Worm (Caenorhabditis elegans) whole organism, L4 larva: ENCODE data around the gene ttr-16.

Experiments used
- F10B5.3 ChIP-seq: sonication (generic microtip); optimal IDR thresholded peaks from 2 replicates; lab custom pipeline; 2016; ENCODE audit warnings: mild to moderate bottlenecking, missing genetic modification characterization, missing compliant biosample characterization
- F26F4.8 ChIP-seq: fragments of 200-800 bp; sonication (Bioruptor generic); conservative IDR thresholded peaks from 2 replicates; pipeline ENCODE4 v1.3.6; 2022; ENCODE audit warnings: missing genetic modification characterization, missing compliant biosample characterization
- F44E2.7 ChIP-seq: fragments of 200-800 bp; sonication (Bioruptor generic); IDR thresholded peaks from 2 replicates; pipeline ENCODE4 v2.1.2; 2022; ENCODE audit warnings: missing genetic modification characterization, missing compliant biosample characterization
- Y48G9A.11 ChIP-seq: fragments of 200-800 bp; sonication (Bioruptor generic); IDR thresholded peaks from 2 replicates; pipeline ENCODE4 v1.3.6; 2022; ENCODE audit warnings: missing genetic modification reagents, missing genetic modification characterization, missing compliant biosample characterization
- aha-1 ChIP-seq: fragments of 150-350 bp; peaks from one replicate; lab custom pipeline; 2014; ENCODE audit warnings: missing biosample characterization, missing genetic modification characterization
- aly-2 ChIP-seq: sonication (generic microtip); optimal IDR thresholded peaks from 2 replicates; lab custom pipeline; 2018; ENCODE audit warnings: missing biosample characterization, missing genetic modification characterization
- attf-4 ChIP-seq: sonication (generic microtip); optimal IDR thresholded peaks from 3 replicates; lab custom pipeline; 2017; ENCODE audit warnings: missing biosample characterization, missing genetic modification characterization
- ceh-20 ChIP-seq: fragments of 200-800 bp; sonication (Bioruptor generic); IDR thresholded peaks from 2 replicates; pipeline ENCODE4 v1.3.6; 2022; ENCODE audit warnings: missing genetic modification reagents, missing genetic modification characterization, missing compliant biosample characterization
- ceh-82 ChIP-seq: sonication (generic microtip); optimal IDR thresholded peaks from 2 replicates; lab custom pipeline; 2017; ENCODE audit warnings: missing biosample characterization, missing genetic modification characterization
- ctbp-1 ChIP-seq: fragments of 200-800 bp; sonication (Bioruptor generic); IDR thresholded peaks from 2 replicates; pipeline ENCODE4 v1.3.6; 2022; ENCODE audit warnings: missing genetic modification reagents, missing genetic modification characterization, missing compliant biosample characterization
- dmd-6 ChIP-seq: fragments of 200-800 bp; sonication (Bioruptor generic); IDR thresholded peaks from 2 replicates; pipeline ENCODE4 v1.3.6; 2022; ENCODE audit warnings: missing genetic modification reagents, missing genetic modification characterization, missing compliant biosample characterization
- dmd-8 ChIP-seq: fragments of 200-800 bp; sonication (Bioruptor generic); IDR thresholded peaks from 2 replicates; pipeline ENCODE4 v1.3.6; 2022; ENCODE audit warnings: missing genetic modification characterization, missing compliant biosample characterization
- dpl-1 ChIP-seq: fragments of 150-350 bp; optimal IDR thresholded peaks from 2 replicates; lab custom pipeline; 2014; ENCODE audit warnings: missing biosample characterization, missing genetic modification reagents, missing genetic modification characterization
- dve-1 ChIP-seq: sonication (generic microtip); optimal IDR thresholded peaks from 2 replicates; lab custom pipeline; 2017; ENCODE audit warnings: antibody characterized with exemption, mild to moderate bottlenecking, missing genetic modification characterization, missing compliant biosample characterization; ENCODE audit not compliant: insufficient read depth
- egl-43 ChIP-seq: fragments of 200-800 bp; sonication (Bioruptor generic); IDR thresholded peaks from 2 replicates; pipeline ENCODE4 v1.3.6; 2022; ENCODE audit warnings: missing genetic modification reagents, missing genetic modification characterization, missing compliant biosample characterization
- hif-1 ChIP-seq, 2 experiments: sonication (generic microtip); optimal IDR thresholded peaks; 2 replicates each; lab custom pipeline; 2016 to 2017; ENCODE audit warnings: missing compliant biosample characterization in 2 of 2, missing genetic modification characterization in 2 of 2, missing genetic modification reagents in 2 of 2, missing genotype in 2 of 2, mild to moderate bottlenecking in 1 of 2
- hlh-11 ChIP-seq: fragments of 200-800 bp; sonication (Bioruptor generic); optimal IDR thresholded peaks from 2 replicates; lab custom pipeline; 2018; ENCODE audit warnings: mild to moderate bottlenecking, missing genetic modification characterization, missing compliant biosample characterization
- hlh-30 ChIP-seq: sonication (generic microtip); optimal IDR thresholded peaks from 2 replicates; lab custom pipeline; 2017; ENCODE audit warnings: antibody characterized with exemption, mild to moderate bottlenecking, missing genetic modification characterization, missing compliant biosample characterization; ENCODE audit not compliant: insufficient read depth
- jun-1 ChIP-seq: fragments of 150-350 bp; optimal IDR thresholded peaks from 2 replicates; lab custom pipeline; 2014; ENCODE audit warnings: missing biosample characterization, missing genetic modification reagents, missing genetic modification characterization
- lim-7 ChIP-seq: fragments of 200-800 bp; sonication (Bioruptor generic); IDR thresholded peaks from 2 replicates; pipeline ENCODE4 v1.3.6; 2022; ENCODE audit warnings: missing genetic modification characterization, missing compliant biosample characterization
- lin-13 ChIP-seq: fragments of 150-350 bp; optimal IDR thresholded peaks from 2 replicates; lab custom pipeline; 2014; ENCODE audit warnings: missing biosample characterization, missing genetic modification reagents, missing genetic modification characterization
- lin-29 ChIP-seq: fragments of 200-800 bp; sonication (Bioruptor generic); IDR thresholded peaks from 2 replicates; pipeline ENCODE4 v1.3.6; 2022; ENCODE audit warnings: missing genetic modification reagents, missing genetic modification characterization, missing compliant biosample characterization
- lsy-2 ChIP-seq, 2 experiments: fragments of 150-350 bp in 1 of 2; sonication (generic microtip) in 1 of 2; optimal IDR thresholded peaks; 2 replicates each; lab custom pipeline; 2014 to 2017; ENCODE audit warnings: missing biosample characterization in 2 of 2, missing genetic modification characterization in 2 of 2
- mdl-1 ChIP-seq, 2 experiments: fragments of 150-350 bp in 1 of 2; sonication (generic microtip) in 1 of 2; optimal IDR thresholded peaks; 2 replicates each; lab custom pipeline; 2014 to 2017; ENCODE audit warnings: missing biosample characterization in 2 of 2, missing genetic modification characterization in 2 of 2
- mdt-29 ChIP-seq: fragments of 200-800 bp; sonication (Bioruptor generic); IDR thresholded peaks from 2 replicates; pipeline ENCODE4 v1.3.6; 2022; ENCODE audit warnings: missing genetic modification reagents, missing genetic modification characterization, missing compliant biosample characterization
- mep-1 ChIP-seq: fragments of 150-350 bp; sonication (generic microtip); optimal IDR thresholded peaks from 3 replicates; lab custom pipeline; 2014; ENCODE audit warnings: missing biosample characterization, missing genetic modification characterization
- mes-2 ChIP-seq: sonication (generic microtip); optimal IDR thresholded peaks from 2 replicates; lab custom pipeline; 2016; ENCODE audit warnings: missing genotype, mild to moderate bottlenecking, missing genetic modification characterization, missing compliant biosample characterization; ENCODE audit not compliant: poor library complexity, severe bottlenecking
- nhr-10 ChIP-seq: fragments of 150-350 bp; optimal IDR thresholded peaks from 2 replicates; lab custom pipeline; 2014; ENCODE audit warnings: missing biosample characterization, missing genetic modification characterization
- nhr-102 ChIP-seq: sonication (generic microtip); optimal IDR thresholded peaks from 2 replicates; lab custom pipeline; 2016; ENCODE audit warnings: mild to moderate bottlenecking, missing genetic modification characterization, moderate library complexity, missing compliant biosample characterization
- nhr-25 ChIP-seq: sonication (generic microtip); optimal IDR thresholded peaks from 2 replicates; lab custom pipeline; 2017; ENCODE audit warnings: missing genetic modification characterization, mild to moderate bottlenecking, missing compliant biosample characterization, antibody characterized with exemption, moderate library complexity, borderline replicate concordance; ENCODE audit not compliant: insufficient read depth
- nhr-28 ChIP-seq: fragments of 150-350 bp; optimal IDR thresholded peaks from 2 replicates; lab custom pipeline; 2014; ENCODE audit warnings: missing biosample characterization, missing genetic modification characterization
- nhr-41 ChIP-seq: fragments of 200-800 bp; sonication (Bioruptor generic); IDR thresholded peaks from 2 replicates; pipeline ENCODE4 v1.3.6; 2022; ENCODE audit warnings: missing genetic modification reagents, missing genetic modification characterization, missing compliant biosample characterization
- nhr-42 ChIP-seq: fragments of 200-800 bp; sonication (Bioruptor generic); IDR thresholded peaks from 2 replicates; pipeline ENCODE4 v1.3.6; 2022; ENCODE audit warnings: missing genetic modification characterization, missing compliant biosample characterization
- nhr-48 ChIP-seq: sonication (generic microtip); optimal IDR thresholded peaks from 2 replicates; lab custom pipeline; 2016; ENCODE audit warnings: mild to moderate bottlenecking, missing genetic modification characterization, missing compliant biosample characterization
- nhr-6 ChIP-seq: fragments of 150-350 bp; optimal IDR thresholded peaks from 2 replicates; lab custom pipeline; 2014; ENCODE audit warnings: missing biosample characterization, missing genetic modification characterization
- nhr-77 ChIP-seq: fragments of 150-350 bp; optimal IDR thresholded peaks from 2 replicates; lab custom pipeline; 2014; ENCODE audit warnings: missing biosample characterization, missing genetic modification characterization
- pha-4 ChIP-seq, 2 experiments: fragments of 150-350 bp in 1 of 2; fragments of 200-800 bp in 1 of 2; sonication (Bioruptor generic) in 1 of 2; IDR thresholded peaks in 1 of 2; optimal IDR thresholded peaks in 1 of 2; 2 replicates each; pipeline versions ENCODE4 v1.3.6 to Lab custom; 2014 to 2022; ENCODE audit warnings: missing genetic modification characterization in 2 of 2, missing genetic modification reagents in 2 of 2, missing biosample characterization in 1 of 2, missing compliant biosample characterization in 1 of 2
- rbr-2 ChIP-seq: sonication (generic microtip); optimal IDR thresholded peaks from 2 replicates; lab custom pipeline; 2016; ENCODE audit warnings: missing genotype, missing genetic modification characterization, missing compliant biosample characterization
- saeg-2 ChIP-seq: fragments of 200-800 bp; sonication (Bioruptor generic); IDR thresholded peaks from 2 replicates; pipeline ENCODE4 v1.3.6; 2022; ENCODE audit warnings: missing genetic modification reagents, missing genetic modification characterization, missing compliant biosample characterization
- tra-1 ChIP-seq: fragments of 200-800 bp; sonication (Bioruptor generic); IDR thresholded peaks from 2 replicates; pipeline ENCODE4 v1.3.6; 2022; ENCODE audit warnings: missing genetic modification reagents, missing genetic modification characterization, missing compliant biosample characterization
- unc-130 ChIP-seq: sonication (generic microtip); optimal IDR thresholded peaks from 2 replicates; lab custom pipeline; 2016; ENCODE audit warnings: missing genetic modification reagents, missing genetic modification characterization, missing compliant biosample characterization
- unc-39 ChIP-seq: sonication (generic microtip); optimal IDR thresholded peaks from 2 replicates; lab custom pipeline; 2017; ENCODE audit warnings: missing biosample characterization, missing genetic modification characterization
- unc-62 ChIP-seq, 3 experiments: fragments of 150-350 bp in 1 of 3; sonication (generic microtip); optimal IDR thresholded peaks in 2 of 3; peaks in 1 of 3; 1 replicate in 1 of 3; 2 replicates in 2 of 3; lab custom pipeline; 2014 to 2017; ENCODE audit warnings: missing biosample characterization in 3 of 3, missing genetic modification characterization in 3 of 3, missing genetic modification reagents in 3 of 3, missing genotype in 1 of 3
- vab-7 ChIP-seq: fragments of 200-800 bp; sonication (Bioruptor generic); IDR thresholded peaks from 2 replicates; pipeline ENCODE4 v1.3.6; 2022; ENCODE audit warnings: missing genetic modification reagents, missing genetic modification characterization, missing compliant biosample characterization
- zfp-3 ChIP-seq: fragments of 200-800 bp; sonication (Bioruptor generic); conservative IDR thresholded peaks from 2 replicates; pipeline ENCODE4 v1.3.6; 2022; ENCODE audit warnings: missing genetic modification reagents, missing genetic modification characterization, missing compliant biosample characterization
- zip-11 ChIP-seq: fragments of 200-800 bp; sonication (Bioruptor generic); IDR thresholded peaks from 2 replicates; pipeline ENCODE4 v1.3.6; 2022; ENCODE audit warnings: missing genetic modification characterization, missing compliant biosample characterization
- zip-2 ChIP-seq: fragments of 150-350 bp; optimal IDR thresholded peaks from 2 replicates; lab custom pipeline; 2014; ENCODE audit warnings: missing biosample characterization, missing genetic modification characterization
- ztf-11 ChIP-seq: fragments of 150-350 bp; optimal IDR thresholded peaks from 2 replicates; lab custom pipeline; 2014; ENCODE audit warnings: missing biosample characterization, missing genetic modification characterization

Gene ttr-16

ce11 chrIV:11021512-11022268 is 42.2 kb downstream of the ttr-16 start, which contains the start of gene mogs-1:
TSS of gene mogs-1 (minus strand) at chrIV:11021928.
- TF ChIP-seq attf-4 (tag; lab: Kevin White, UChicago) (no peak), ceh-82 (tag; lab: Kevin White, UChicago) (no peak), nhr-77 (tag; lab: Kevin White, UChicago) (peak; percentile 1), lsy-2 (tag; optimal IDR thresholded peaks at IDR 0.05; lab: Kevin White, UChicago) (no peak), zip-11 (GFP tag; lab: Robert Waterston, UW) (no peak), hlh-30 (tag; lab: Kevin White, UChicago) (peak; percentile 80), mep-1 (peak; percentile 26), lim-7 (no peak), pha-4 (GFP tag; IDR thresholded peaks at IDR 0.05; lab: Robert Waterston, UW) (no peak), pha-4 (tag; optimal IDR thresholded peaks at IDR 0.05; lab: Kevin White, UChicago) (no peak), zfp-3 (GFP tag; lab: Robert Waterston, UW) (0 out of 2 replicates have a peak, but pooled peaks have one; percentile 31), unc-130 (GFP tag; lab: Kevin White, UChicago) (no peak), egl-43 (GFP tag; lab: Robert Waterston, UW) (no peak), dmd-6 (no peak; the same call in 1 of the 2 replicates), F10B5.3 (no peak), ctbp-1 (GFP tag; lab: Robert Waterston, UW) (peak; percentile 38; the same call in 1 of the 2 replicates), nhr-10 (tag; lab: Kevin White, UChicago) (no peak), unc-62 (GFP tag; optimal IDR thresholded peaks at IDR 0.05 in 1 of 2; lab: Kevin White, UChicago) (no peak), unc-62 (tag; optimal IDR thresholded peaks at IDR 0.05; lab: Kevin White, UChicago) (no peak), nhr-6 (no peak), tra-1 (GFP tag; lab: Robert Waterston, UW) (0 out of 2 replicates have a peak, but pooled peaks have one; percentile 5), aha-1 (tag; lab: Kevin White, UChicago) (peak; percentile 70), nhr-41 (GFP tag; lab: Robert Waterston, UW) (no peak), nhr-28 (tag; lab: Kevin White, UChicago) (peak; percentile 66), mdt-29 (GFP tag; lab: Robert Waterston, UW) (0 out of 2 replicates have a peak, but pooled peaks have one; percentile 53), lin-13 (GFP tag; lab: Kevin White, UChicago) (no peak), F44E2.7 (GFP tag; lab: Robert Waterston, UW) (no peak), dmd-8 (GFP tag; lab: Robert Waterston, UW) (no peak), Y48G9A.11 (0 out of 2 replicates have a peak, but pooled peaks have one; percentile 21), ceh-20 (0 out of 2 replicates have a peak, but pooled peaks have one; percentile 35), unc-39 (no peak), nhr-42 (0 out of 2 replicates have a peak, but pooled peaks have one; percentile 36), nhr-102 (tag; lab: Kevin White, UChicago) (peak; percentile 14), lin-29 (GFP tag; lab: Robert Waterston, UW) (no peak), zip-2 (tag; lab: Kevin White, UChicago) (no peak), hlh-11 (tag; lab: Kevin White, UChicago) (peak; percentile 69), hif-1 (tag; optimal IDR thresholded peaks at IDR 0.05; lab: Kevin White, UChicago) (no peak), saeg-2 (GFP tag; lab: Robert Waterston, UW) (no peak), nhr-48 (tag; lab: Kevin White, UChicago) (peak; percentile 24), F26F4.8 (GFP tag; lab: Robert Waterston, UW) (no peak), dve-1 (tag; lab: Kevin White, UChicago) (peak; percentile 69), ztf-11 (tag; lab: Kevin White, UChicago) (no peak), mes-2 (tag; lab: Kevin White, UChicago) (peak; percentile 23), nhr-25 (peak; percentile 44), rbr-2 (no peak), mdl-1 (tag; optimal IDR thresholded peaks at IDR 0.05; lab: Kevin White, UChicago) (peak in 1 of 2 experiments; percentile 87), jun-1 (no peak), vab-7 (no peak), aly-2 (tag; lab: Kevin White, UChicago) (no peak), dpl-1 (no peak)
